Fruit fly (Drosophila melanogaster) S2 (cell line): ENCODE results near the gene Jhbp1.

Experiments used
- CG8478 ChIP-seq: fragments of >200 bp; optimal IDR thresholded peaks from 2 replicates; lab custom pipeline; 2018
- CTCF ChIP-seq, 2 experiments: fragments of >200 bp; optimal IDR thresholded peaks; 2 replicates each; lab custom pipeline; 2018

DNA sequence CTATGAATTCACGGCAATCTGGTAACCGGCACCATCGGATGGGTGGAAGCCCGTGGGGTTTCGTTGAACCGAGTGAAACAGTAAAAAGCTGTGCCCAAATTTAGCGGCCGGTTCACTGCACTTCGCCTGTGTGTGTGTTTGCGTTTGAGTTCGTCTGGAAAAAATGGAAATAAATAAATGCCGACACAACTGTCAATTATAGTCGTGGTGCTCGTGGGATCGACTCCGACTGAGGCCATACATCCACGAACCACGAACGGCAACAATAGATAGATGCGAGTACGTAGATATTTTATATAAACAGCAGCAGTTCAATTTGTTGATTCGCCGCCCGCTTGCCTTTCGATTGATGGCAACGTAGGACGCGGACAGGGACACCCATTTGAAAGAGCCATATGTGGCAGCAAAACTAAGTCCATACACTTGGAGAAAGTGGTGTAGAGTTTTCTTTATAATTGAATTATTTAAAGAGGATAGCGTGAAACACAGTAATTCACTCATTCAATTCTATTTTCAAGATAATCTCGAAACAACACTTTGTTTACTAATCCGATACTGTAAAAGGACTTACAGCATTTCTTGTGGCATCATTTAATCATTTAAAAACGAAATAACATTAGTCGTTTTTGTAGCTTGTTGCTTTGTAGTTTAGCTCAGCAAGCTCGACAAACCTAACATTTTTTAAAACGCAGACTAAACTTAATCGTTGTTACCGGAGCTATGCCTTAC, 30.5 kb downstream of the Jhbp1 start:
- TF ChIP-seq CG8478 = no peak
- no peak for TF ChIP-seq CTCF (optimal IDR thresholded peaks at IDR 0.05; lab: Kevin White, UChicago)
